Worm (Caenorhabditis elegans): ENCODE measurements around the gene Y97E10AR.2.

ce11 chrV:8012032-8012431 is 16.1 kb downstream of the Y97E10AR.2 start, which contains the start of gene rpb-9:
- TF ChIP-seq ces-1 (GFP tag; optimal IDR thresholded peaks at IDR 0.05) (no peak), ztf-11 (tag; optimal IDR thresholded peaks at IDR 0.05) (no peak), nhr-76 (tag; optimal IDR thresholded peaks at IDR 0.05) (no peak), unc-62 (GFP tag; optimal IDR thresholded peaks at IDR 0.05) (no peak), pha-4 (tag; optimal IDR thresholded peaks at IDR 0.05) (no peak), nhr-28 (tag; optimal IDR thresholded peaks at IDR 0.05) (no peak), nhr-237 (tag; optimal IDR thresholded peaks at IDR 0.05) (no peak), snpc-4 (tag; optimal IDR thresholded peaks at IDR 0.05) (no peak), lin-32 (GFP tag; optimal IDR thresholded peaks at IDR 0.05) (no peak), lsy-2 (tag; optimal IDR thresholded peaks at IDR 0.05) (no peak), blmp-1 (tag; optimal IDR thresholded peaks at IDR 0.05) (no peak), zip-8 (tag; optimal IDR thresholded peaks at IDR 0.05) (no peak)
